Fruit fly (Drosophila melanogaster): ENCODE data around the gene shps.

shps gene

DNA sequence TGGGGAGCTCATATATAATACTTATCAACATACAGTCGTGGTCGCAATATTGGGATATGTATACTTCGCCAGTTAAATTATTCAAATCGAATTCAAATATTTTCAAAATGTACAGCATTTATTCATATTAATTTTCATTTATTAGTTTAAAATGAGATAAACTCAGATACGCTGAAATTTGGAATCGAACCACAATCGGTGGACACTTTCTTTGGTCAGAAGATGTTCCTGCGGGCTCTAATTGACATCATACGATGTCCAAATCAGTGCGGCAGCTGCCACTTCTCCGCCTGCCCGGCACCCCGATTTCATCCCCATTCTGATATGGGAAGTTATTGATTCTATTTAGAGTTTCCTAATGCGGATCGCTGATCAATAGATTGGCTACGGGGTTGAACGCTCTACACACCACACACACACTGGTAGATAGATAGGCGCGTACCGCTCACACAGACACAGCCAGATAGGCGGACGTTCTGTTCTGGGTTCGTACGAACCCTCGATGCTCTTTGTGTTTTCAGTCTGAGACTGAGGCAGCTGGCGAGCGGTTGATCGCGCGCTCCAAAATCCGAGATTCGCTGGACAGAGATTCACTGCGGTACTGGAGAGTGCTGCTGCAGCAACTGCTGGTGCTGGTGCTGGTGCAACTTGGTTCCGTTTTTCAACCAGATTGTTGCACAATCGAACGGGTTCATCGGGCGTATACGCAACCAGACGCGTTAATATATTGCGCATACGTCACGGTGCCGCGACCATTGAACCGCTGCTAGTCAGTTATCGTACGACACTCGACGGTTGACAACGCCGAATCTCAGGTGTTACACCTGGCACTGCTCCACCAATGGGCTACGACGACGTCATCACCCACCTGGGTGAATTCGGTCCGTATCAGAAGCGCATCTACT lies 3.0 kb upstream of the shps start, which contains the start of gene Orct (continued):
- TF ChIP-seq CG17385 (GFP tag; optimal IDR thresholded peaks at IDR 0.05) (peak; percentile 74), CG10267 (tag; optimal IDR thresholded peaks at IDR 0.05) (peak; percentile 52), nerfin-2 (GFP tag; IDR thresholded peaks at IDR 0.05; ENCODE audit: partially characterized antibody) (no peak), CG33213 (GFP tag; optimal IDR thresholded peaks at IDR 0.05) (no peak), CG1832 (GFP tag; optimal IDR thresholded peaks at IDR 0.05) (peak; percentile 17), MBD-R2 (GFP tag; IDR thresholded peaks at IDR 0.05) (0 out of 2 replicates have a peak, but pooled peaks have one; percentile 39), CG9215 (GFP tag; IDR thresholded peaks at IDR 0.05) (peak; percentile 76), sob (GFP tag; IDR thresholded peaks at IDR 0.05) (peak; percentile 66; the same call in 1 of the 2 replicates), CG10979 (tag; optimal IDR thresholded peaks at IDR 0.05) (peak; percentile 41), Sox100B (GFP tag; optimal IDR thresholded peaks at IDR 0.05) (peak; percentile 79), CG2129 (GFP tag; IDR thresholded peaks at IDR 0.05; ENCODE audit: partially characterized antibody) (no peak), abd-A (tag; optimal IDR thresholded peaks at IDR 0.05) (peak; percentile 3), CG12155 (GFP tag; optimal IDR thresholded peaks at IDR 0.05) (peak; percentile 70), schlank (tag; optimal IDR thresholded peaks at IDR 0.05) (peak; percentile 52), toy (GFP tag; IDR thresholded peaks at IDR 0.05) (0 out of 2 replicates have a peak, but pooled peaks have one; percentile 51), CG8765 (GFP tag; IDR thresholded peaks at IDR 0.05) (peak; percentile 22; the same call in 1 of the 2 replicates), Awh (GFP tag; IDR thresholded peaks at IDR 0.05) (no peak), Nf-YB (GFP tag; optimal IDR thresholded peaks at IDR 0.05) (peak; percentile 58), Poxn (GFP tag; IDR thresholded peaks at IDR 0.05) (0 out of 2 replicates have a peak, but pooled peaks have one; percentile 19), gro (GFP tag; optimal IDR thresholded peaks at IDR 0.05) (peak; percentile 53), prd (optimal IDR thresholded peaks at IDR 0.05) (no peak), prd (GFP tag; IDR thresholded peaks at IDR 0.05) (peak; percentile 65), Asciz (GFP tag; optimal IDR thresholded peaks at IDR 0.05) (peak; percentile 62), CG11093 (GFP tag; IDR thresholded peaks at IDR 0.05) (no peak), maf-S (GFP tag; optimal IDR thresholded peaks at IDR 0.05) (peak; percentile 48), CG13123 (GFP tag; optimal IDR thresholded peaks at IDR 0.05) (no peak), CG30020 (tag; optimal IDR thresholded peaks at IDR 0.05) (peak; percentile 27), CG9797 (GFP tag; optimal IDR thresholded peaks at IDR 0.05) (no peak), CG14965 (GFP tag; optimal IDR thresholded peaks at IDR 0.05; ENCODE audit: borderline replicate concordance) (no peak), Spps (tag; optimal IDR thresholded peaks at IDR 0.05) (no peak), CG32532 (GFP tag; IDR thresholded peaks at IDR 0.05) (peak; percentile 79), CG17568 (GFP tag; optimal IDR thresholded peaks at IDR 0.05) (peak; percentile 55), caup (GFP tag; optimal IDR thresholded peaks at IDR 0.05; ENCODE audit: severe bottlenecking) (peak; percentile 70), Bdp1 (GFP tag; optimal IDR thresholded peaks at IDR 0.05) (no peak), wor (GFP tag; IDR thresholded peaks at IDR 0.05) (peak; percentile 35; the same call in 1 of the 2 replicates), fd3F (GFP tag; optimal IDR thresholded peaks at IDR 0.05) (peak; percentile 74), CG9817 (tag; optimal IDR thresholded peaks at IDR 0.05) (peak; percentile 68), disco-r (GFP tag; optimal IDR thresholded peaks at IDR 0.05) (no peak), usp (GFP tag; optimal IDR thresholded peaks at IDR 0.05) (no peak), CG7963 (GFP tag; IDR thresholded peaks at IDR 0.05; ENCODE audit: partially characterized antibody) (no peak), Xbp1 (GFP tag; optimal IDR thresholded peaks at IDR 0.05) (peak; percentile 60), ro (GFP tag; IDR thresholded peaks at IDR 0.05) (no peak), crc (GFP tag; optimal IDR thresholded peaks at IDR 0.05) (peak; percentile 2), CG13775 (GFP tag; optimal IDR thresholded peaks at IDR 0.05) (peak; percentile 86), CG8388 (GFP tag; optimal IDR thresholded peaks at IDR 0.05) (peak; percentile 64), cato (GFP tag; optimal IDR thresholded peaks at IDR 0.05; ENCODE audit: borderline replicate concordance) (peak; percentile 31), ttk (GFP tag; IDR thresholded peaks at IDR 0.05) (no peak; the same call in 1 of the 2 replicates), scrt (GFP tag; optimal IDR thresholded peaks at IDR 0.05) (peak; percentile 75)

All from whole organism, embryonic.